Fruit fly (Drosophila melanogaster): ENCODE results near the gene gdl.

Gene gdl

dm6 chr3L:15527416-15527815, 18.2 kb downstream of the gdl start, which contains the start of gene CG42729:
Gene CG42729 (minus strand): TSS chr3L:15527516.
- TF ChIP-seq Crg-1 (GFP tag; optimal IDR thresholded peaks at IDR 0.05) = no peak
- no peak for TF ChIP-seq CG11617 (GFP tag; optimal IDR thresholded peaks at IDR 0.05)
- TF ChIP-seq kay (GFP tag; ENCODE audit: borderline replicate concordance) = no peak
- no peak for TF ChIP-seq CG7045 (GFP tag; optimal IDR thresholded peaks at IDR 0.05)
- TF ChIP-seq CG1620 (GFP tag; optimal IDR thresholded peaks at IDR 0.05) = no peak

dm6 chr3L:15528096-15528495, 18.9 kb downstream of the gdl start, which contains the start of gene CG42728:
Gene CG42728 (minus strand): TSS chr3L:15528196.
- TF ChIP-seq cic (GFP tag; optimal IDR thresholded peaks at IDR 0.05) (no peak), Mnt (GFP tag; optimal IDR thresholded peaks at IDR 0.05) (no peak), CG12768 (GFP tag; optimal IDR thresholded peaks at IDR 0.05) (no peak), Crg-1 (GFP tag; optimal IDR thresholded peaks at IDR 0.05) (no peak), cnc (optimal IDR thresholded peaks at IDR 0.05) (no peak), Clk (GFP tag; optimal IDR thresholded peaks at IDR 0.05) (no peak), toe (GFP tag; optimal IDR thresholded peaks at IDR 0.05) (no peak), bab1 (GFP tag; optimal IDR thresholded peaks at IDR 0.05) (no peak), pad (GFP tag; optimal IDR thresholded peaks at IDR 0.05) (no peak)

- TF ChIP-seq toe (GFP tag; optimal IDR thresholded peaks at IDR 0.05) (no peak), CG33017 (tag; optimal IDR thresholded peaks at IDR 0.05) (no peak), Hr96 (GFP tag; optimal IDR thresholded peaks at IDR 0.05) (no peak), CG12768 (GFP tag; optimal IDR thresholded peaks at IDR 0.05) (no peak)
Measured at dm6 chr3L:15529143-15529542, 19.9 kb downstream of the gdl start, which contains the start of gene obst-H. Gene obst-H (minus strand): TSS chr3L:15529243.

- no peak for TF ChIP-seq bab1 (GFP tag; optimal IDR thresholded peaks at IDR 0.05)
- TF ChIP-seq tj (GFP tag; optimal IDR thresholded peaks at IDR 0.05) = no peak
- TF ChIP-seq CG5204 (GFP tag; optimal IDR thresholded peaks at IDR 0.05) = no peak
- no peak for TF ChIP-seq Mnt (GFP tag; optimal IDR thresholded peaks at IDR 0.05)
- no peak for TF ChIP-seq CG12768 (GFP tag; optimal IDR thresholded peaks at IDR 0.05)
- TF ChIP-seq Clk (GFP tag; optimal IDR thresholded peaks at IDR 0.05) = no peak
- TF ChIP-seq CG7045 (GFP tag; optimal IDR thresholded peaks at IDR 0.05) = no peak
- TF ChIP-seq ovo (GFP tag; optimal IDR thresholded peaks at IDR 0.05) = no peak
- no peak for TF ChIP-seq pad (GFP tag; optimal IDR thresholded peaks at IDR 0.05)
- TF ChIP-seq kay (GFP tag; ENCODE audit: borderline replicate concordance) = no peak
- no peak for TF ChIP-seq cnc (optimal IDR thresholded peaks at IDR 0.05)
- no peak for TF ChIP-seq CG11617 (GFP tag; optimal IDR thresholded peaks at IDR 0.05)
- TF ChIP-seq CG14711 (tag; optimal IDR thresholded peaks at IDR 0.05) = no peak
- TF ChIP-seq CG1620 (GFP tag; optimal IDR thresholded peaks at IDR 0.05) = no peak
- no peak for TF ChIP-seq Crg-1 (GFP tag; optimal IDR thresholded peaks at IDR 0.05)
- no peak for TF ChIP-seq CG33017 (tag; optimal IDR thresholded peaks at IDR 0.05)
- TF ChIP-seq Hr96 (GFP tag; optimal IDR thresholded peaks at IDR 0.05) = no peak
Measured at dm6 chr3L:15530071-15530470, 20.8 kb downstream of the gdl start.

- TF ChIP-seq CG12768 (GFP tag; optimal IDR thresholded peaks at IDR 0.05) (no peak), kay (GFP tag; ENCODE audit: borderline replicate concordance) (peak; percentile 66), CG7045 (GFP tag; optimal IDR thresholded peaks at IDR 0.05) (no peak), tj (GFP tag; optimal IDR thresholded peaks at IDR 0.05) (peak; percentile 92), cic (GFP tag; optimal IDR thresholded peaks at IDR 0.05) (no peak)
Measured at dm6 chr3L:15530638-15531225, 21.5 kb downstream of the gdl start.

DNA sequence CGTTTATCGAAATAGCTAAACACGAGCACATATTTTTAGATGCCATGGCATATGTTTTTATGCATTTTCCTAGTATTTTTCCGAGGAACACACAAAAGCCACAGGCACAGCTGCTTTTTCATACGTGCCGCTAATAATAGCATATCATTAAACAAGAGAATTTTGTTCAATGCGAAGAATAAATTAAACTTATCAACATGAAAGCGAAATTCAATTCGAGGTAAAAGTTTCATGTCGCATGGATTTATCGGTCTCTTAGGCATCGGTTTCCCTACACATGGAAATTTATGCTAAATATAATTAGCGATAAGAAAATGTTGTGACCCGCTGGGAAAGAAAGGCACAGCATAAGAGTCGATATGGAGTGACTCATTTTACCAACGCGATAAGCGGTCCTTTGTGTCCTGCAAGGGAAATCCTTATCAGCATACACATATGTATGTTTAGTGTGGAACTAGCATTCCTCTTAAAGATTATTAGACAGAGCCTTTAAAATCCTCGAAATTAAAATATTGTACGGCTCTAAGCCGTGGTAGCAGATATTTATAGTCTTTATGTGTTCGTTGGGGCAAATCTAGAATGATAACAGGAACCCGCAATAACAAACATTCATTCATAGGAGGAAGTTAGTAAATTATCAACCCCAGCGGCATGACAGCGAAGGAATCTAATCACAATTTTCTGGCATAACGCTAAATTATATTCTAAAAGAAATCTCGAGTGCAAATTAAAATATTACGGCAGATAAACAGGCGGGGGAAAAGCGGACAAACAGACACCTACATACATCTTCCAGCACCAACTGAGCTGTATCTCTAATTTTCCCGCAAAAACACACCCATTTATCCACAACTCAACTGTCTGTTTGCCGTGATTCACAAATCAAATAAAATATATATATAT, 22.4 kb downstream of the gdl start, which contains the start of gene CG43248:
TSS of gene CG43248 (minus strand) at position 51 of the 903 bp plus-strand sequence.
- TF ChIP-seq ovo (GFP tag; optimal IDR thresholded peaks at IDR 0.05) (no peak), tj (GFP tag; optimal IDR thresholded peaks at IDR 0.05) (no peak), Hr96 (GFP tag; optimal IDR thresholded peaks at IDR 0.05) (no peak), cic (GFP tag; optimal IDR thresholded peaks at IDR 0.05) (peak; percentile 85)

dm6 chr3L:15532368-15533030, 23.3 kb downstream of the gdl start:
- TF ChIP-seq CG14711 (tag; optimal IDR thresholded peaks at IDR 0.05) = peak; percentile 23
- TF ChIP-seq Crg-1 (GFP tag; optimal IDR thresholded peaks at IDR 0.05) = no peak
- peak; percentile 5 for TF ChIP-seq toe (GFP tag; optimal IDR thresholded peaks at IDR 0.05)
- TF ChIP-seq CG5204 (GFP tag; optimal IDR thresholded peaks at IDR 0.05) = peak; percentile 2
- no peak for TF ChIP-seq CG7101 (tag; optimal IDR thresholded peaks at IDR 0.05)
- TF ChIP-seq cnc (optimal IDR thresholded peaks at IDR 0.05) = no peak
- TF ChIP-seq tj (GFP tag; optimal IDR thresholded peaks at IDR 0.05) = peak; percentile 22
- TF ChIP-seq Clk (GFP tag; optimal IDR thresholded peaks at IDR 0.05) = no peak
- peak; percentile 23 for TF ChIP-seq Hr96 (GFP tag; optimal IDR thresholded peaks at IDR 0.05)
- no peak for TF ChIP-seq Mnt (GFP tag; optimal IDR thresholded peaks at IDR 0.05)
- peak; percentile 82 for TF ChIP-seq CG12768 (GFP tag; optimal IDR thresholded peaks at IDR 0.05)
- TF ChIP-seq CG1620 (GFP tag; optimal IDR thresholded peaks at IDR 0.05) = no peak
- peak; percentile 57 for TF ChIP-seq ovo (GFP tag; optimal IDR thresholded peaks at IDR 0.05)
- TF ChIP-seq kay (GFP tag; ENCODE audit: borderline replicate concordance) = peak; percentile 83

All from whole organism, adult.